Worm (Caenorhabditis elegans): ENCODE results near the gene ZK829.1.

- TF ChIP-seq F13C5.2 (tag; optimal IDR thresholded peaks at IDR 0.05) (no peak), aly-1 (tag; optimal IDR thresholded peaks at IDR 0.05) (no peak), ceh-13 (GFP tag; optimal IDR thresholded peaks at IDR 0.05) (no peak), flt-1 (GFP tag; IDR thresholded peaks at IDR 0.05) (no peak), tbx-11 (GFP tag; IDR thresholded peaks at IDR 0.05) (no peak), hmg-4 (GFP tag; optimal IDR thresholded peaks at IDR 0.05) (no peak), tra-4 (tag; optimal IDR thresholded peaks at IDR 0.05) (no peak), hmbx-1 (tag; optimal IDR thresholded peaks at IDR 0.05) (no peak), ama-1 (optimal IDR thresholded peaks at IDR 0.05) (no peak), ceh-36 (tag; optimal IDR thresholded peaks at IDR 0.05) (no peak), sea-1 (GFP tag; conservative IDR thresholded peaks at IDR 0.05) (no peak)
Observed at ce11 chrIV:11942313-11942712, at the start of gene ZK829.1.
